Fruit fly (Drosophila melanogaster): ENCODE measurements around the gene CG16986.

DNA sequence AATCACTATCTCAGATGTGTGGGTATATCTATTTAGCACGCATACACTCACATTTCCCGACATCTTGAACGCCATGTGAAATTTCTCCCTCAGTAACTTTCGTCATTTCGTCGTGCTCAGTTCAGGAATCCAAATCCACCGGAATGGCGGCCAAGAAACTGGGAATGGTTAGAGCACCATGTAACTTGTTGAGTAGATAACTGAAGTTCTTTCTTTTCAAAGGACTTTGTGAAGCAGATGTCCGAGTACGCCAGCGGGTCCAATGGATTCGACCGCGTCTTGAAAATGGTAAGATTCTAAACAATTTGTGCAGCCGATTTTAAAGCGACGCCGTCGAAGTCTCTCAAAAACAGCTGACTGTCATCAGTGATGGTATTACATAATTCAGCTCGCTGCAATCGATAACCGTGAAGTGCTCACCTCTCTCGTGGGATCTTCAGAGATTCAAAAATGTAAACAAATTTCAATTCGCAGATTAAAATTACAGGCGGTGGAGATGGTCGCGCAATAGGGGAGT, 859 bp upstream of the CG16986 start, which contains the start of the genes CG16985 and CG12182:
- TF ChIP-seq h (optimal IDR thresholded peaks at IDR 0.05): no peak
- no peak for TF ChIP-seq croc (GFP tag; conservative IDR thresholded peaks at IDR 0.05)
- TF ChIP-seq CG6854 (GFP tag; optimal IDR thresholded peaks at IDR 0.05): no peak
- TF ChIP-seq CG12236 (GFP tag; optimal IDR thresholded peaks at IDR 0.05): no peak
- TF ChIP-seq CG1602 (GFP tag; optimal IDR thresholded peaks at IDR 0.05): no peak

Measured in whole organism, embryonic.